Worm (Caenorhabditis elegans) whole organism, early embryonic: ENCODE data around the gene F52C12.2.

Experiments used
- ama-1 ChIP-seq: fragments of 150-350 bp; optimal IDR thresholded peaks from 2 replicates; lab custom pipeline; 2014
- hmbx-1 ChIP-seq: sonication (generic microtip); optimal IDR thresholded peaks from 2 replicates; lab custom pipeline; 2016; ENCODE audit warnings: mild to moderate bottlenecking, missing genetic modification characterization, missing compliant biosample characterization
- hnd-1 ChIP-seq: sonication (generic microtip); optimal IDR thresholded peaks from 2 replicates; lab custom pipeline; 2016; ENCODE audit warnings: missing genetic modification characterization, missing compliant biosample characterization
- sea-1 ChIP-seq: fragments of 200-800 bp; sonication (Bioruptor generic); conservative IDR thresholded peaks from 2 replicates; pipeline ENCODE4 v1.3.6; 2022; ENCODE audit warnings: missing genetic modification characterization, missing compliant biosample characterization

- no peak for TF ChIP-seq ama-1 (lab: Kevin White, UChicago)
- no peak for TF ChIP-seq hnd-1 (tag; lab: Kevin White, UChicago)
- no peak for TF ChIP-seq sea-1 (GFP tag; lab: Robert Waterston, UW)
- TF ChIP-seq hmbx-1 (tag; lab: Kevin White, UChicago): no peak
Observed at ce11 chrIV:1920513-1920912, 32.9 kb upstream of the F52C12.2 start.
